Fruit fly (Drosophila melanogaster): ENCODE data around the gene CG43050.

CG43050 gene

DNA sequence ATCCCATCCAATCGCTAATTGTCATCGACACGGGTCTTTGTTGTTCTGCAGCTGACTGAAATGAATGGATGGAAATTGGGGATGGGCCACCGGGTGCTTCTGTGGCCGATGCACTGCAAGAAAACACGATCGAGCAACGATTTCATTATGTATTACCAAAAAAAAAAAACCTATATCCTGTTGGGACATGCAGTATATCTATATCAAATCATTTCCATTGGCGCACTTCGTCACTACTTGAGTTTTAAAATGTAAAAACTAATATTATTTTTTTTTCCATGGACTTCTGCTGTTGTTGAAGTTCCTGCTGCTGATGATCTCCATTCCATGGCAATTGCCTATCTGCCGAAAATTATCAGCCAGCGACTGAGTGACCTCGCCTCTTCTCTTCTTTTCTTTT is 45.3 kb upstream of the CG43050 start (continued):
- no peak for TF ChIP-seq Ssrp (tag; optimal IDR thresholded peaks at IDR 0.05)
- peak; percentile 53 for TF ChIP-seq CG2712 (tag; optimal IDR thresholded peaks at IDR 0.05)
- TF ChIP-seq Lim3 (GFP tag; IDR thresholded peaks at IDR 0.05): no peak
- peak; percentile 86 for TF ChIP-seq CG11504 (tag; optimal IDR thresholded peaks at IDR 0.05)
- no peak for TF ChIP-seq crp (GFP tag; optimal IDR thresholded peaks at IDR 0.05)
- TF ChIP-seq Aef1 (GFP tag; IDR thresholded peaks at IDR 0.05): peak; percentile 36; the same call in 1 of the 3 replicates
- TF ChIP-seq Med (GFP tag): peak; percentile 74
- TF ChIP-seq exex (tag; optimal IDR thresholded peaks at IDR 0.05): no peak
- TF ChIP-seq CG7987 (GFP tag; optimal IDR thresholded peaks at IDR 0.05): no peak
- TF ChIP-seq CG10267 (tag; optimal IDR thresholded peaks at IDR 0.05): peak; percentile 45
- TF ChIP-seq sens (GFP tag): peak; percentile 92
- TF ChIP-seq hth (optimal IDR thresholded peaks at IDR 0.05): no peak
- 0 out of 2 replicates have a peak, but pooled peaks have one; percentile 25 for TF ChIP-seq sens-2 (GFP tag; IDR thresholded peaks at IDR 0.05)
- TF ChIP-seq disco-r (GFP tag; optimal IDR thresholded peaks at IDR 0.05): no peak
- TF ChIP-seq Spps (tag; optimal IDR thresholded peaks at IDR 0.05): no peak
- TF ChIP-seq CG18619 (GFP tag; optimal IDR thresholded peaks at IDR 0.05): peak; percentile 10
- no peak for TF ChIP-seq amos (GFP tag; IDR thresholded peaks at IDR 0.05; ENCODE audit: partially characterized antibody)
- peak; percentile 2 for TF ChIP-seq CG18599 (GFP tag; optimal IDR thresholded peaks at IDR 0.05)
- TF ChIP-seq Nf-YA (GFP tag; IDR thresholded peaks at IDR 0.05): peak; percentile 56; the same call in 1 of the 2 replicates
- no peak for TF ChIP-seq gsb (GFP tag; IDR thresholded peaks at IDR 0.05)
- peak; percentile 27 for TF ChIP-seq Mes4 (GFP tag; optimal IDR thresholded peaks at IDR 0.05)
- TF ChIP-seq bigmax (GFP tag; optimal IDR thresholded peaks at IDR 0.05): no peak
- no peak for TF ChIP-seq TFAM (GFP tag; optimal IDR thresholded peaks at IDR 0.05)
- no peak for TF ChIP-seq h (optimal IDR thresholded peaks at IDR 0.05)
- peak; percentile 18 for TF ChIP-seq eyg (GFP tag; optimal IDR thresholded peaks at IDR 0.05)
- TF ChIP-seq CG12769 (tag; optimal IDR thresholded peaks at IDR 0.05): no peak
- TF ChIP-seq knrl (GFP tag; IDR thresholded peaks at IDR 0.05; ENCODE audit: partially characterized antibody): no peak
- TF ChIP-seq Poxn (GFP tag; IDR thresholded peaks at IDR 0.05): no peak
- no peak for TF ChIP-seq Myb (GFP tag; optimal IDR thresholded peaks at IDR 0.05)
- peak; percentile 57; the same call in 1 of the 2 replicates for TF ChIP-seq CG1024 (GFP tag; IDR thresholded peaks at IDR 0.05)

DNA sequence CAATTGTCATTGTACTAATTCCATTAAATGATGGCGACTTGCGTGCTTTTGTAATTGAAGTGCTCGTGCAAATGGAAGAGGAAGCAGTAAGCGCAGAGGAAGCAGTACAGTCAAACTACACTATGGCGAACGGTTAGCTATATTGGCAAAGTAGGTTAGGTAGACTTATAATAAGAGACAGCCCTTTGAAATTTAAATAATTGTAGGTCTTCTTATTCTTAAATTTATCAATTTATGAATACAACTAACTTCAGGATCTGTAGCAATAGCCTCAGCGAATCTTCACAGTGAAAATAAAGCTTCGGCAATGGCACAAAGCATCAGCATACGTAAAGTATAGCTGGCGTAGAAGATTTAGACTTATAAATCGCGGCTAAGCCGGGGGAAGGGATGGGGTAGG is 44.7 kb upstream of the CG43050 start:
- TF ChIP-seq Oli (tag; optimal IDR thresholded peaks at IDR 0.05) (peak; percentile 11), row (GFP tag; IDR thresholded peaks at IDR 0.05) (peak; percentile 46), CG6854 (GFP tag; optimal IDR thresholded peaks at IDR 0.05) (no peak), CG3847 (GFP tag; IDR thresholded peaks at IDR 0.05) (0 out of 2 replicates have a peak, but pooled peaks have one; percentile 15), tgo (GFP tag; IDR thresholded peaks at IDR 0.05) (peak; percentile 17; the same call in 1 of the 3 replicates), Dfd (GFP tag; optimal IDR thresholded peaks at IDR 0.05) (no peak), Rfx (GFP tag; IDR thresholded peaks at IDR 0.05) (peak; percentile 31; the same call in 1 of the 2 replicates), E2f1 (GFP tag; IDR thresholded peaks at IDR 0.05) (0 out of 2 replicates have a peak, but pooled peaks have one; percentile 17), sens (GFP tag) (peak; percentile 70), grau (tag; optimal IDR thresholded peaks at IDR 0.05) (peak; percentile 61), vvl (GFP tag; IDR thresholded peaks at IDR 0.05) (peak; percentile 29; the same call in 1 of the 2 replicates), Ada2b (GFP tag; IDR thresholded peaks at IDR 0.05) (peak; percentile 37; the same call in 1 of the 2 replicates), fru (optimal IDR thresholded peaks at IDR 0.05) (no peak), Aef1 (GFP tag; IDR thresholded peaks at IDR 0.05) (peak; percentile 35; the same call in 1 of the 3 replicates), CG14667 (GFP tag; IDR thresholded peaks at IDR 0.05) (peak; percentile 23; the same call in 1 of the 2 replicates), esg (GFP tag; conservative IDR thresholded peaks at IDR 0.05) (peak; percentile 31; the same call in 1 of the 2 replicates), CG11504 (tag; optimal IDR thresholded peaks at IDR 0.05) (peak; percentile 23), pan (optimal IDR thresholded peaks at IDR 0.05) (no peak), pan (GFP tag; optimal IDR thresholded peaks at IDR 0.05 in 1 of 2, IDR thresholded peaks at IDR 0.05 in 1 of 2) (peak in 1 of 2 experiments; percentile 50), Atf-2 (GFP tag; optimal IDR thresholded peaks at IDR 0.05) (no peak), CG14050 (GFP tag; IDR thresholded peaks at IDR 0.05) (peak; percentile 32; the same call in 1 of the 3 replicates), CG7839 (tag; optimal IDR thresholded peaks at IDR 0.05) (peak; percentile 12), CG12942 (GFP tag; optimal IDR thresholded peaks at IDR 0.05) (no peak), Drgx (GFP tag; IDR thresholded peaks at IDR 0.05) (peak; percentile 23; the same call in 1 of the 2 replicates), ro (GFP tag; IDR thresholded peaks at IDR 0.05) (no peak), stc (GFP tag; IDR thresholded peaks at IDR 0.05) (0 out of 2 replicates have a peak, but pooled peaks have one; percentile 29)

Data from whole organism, embryonic.